Worm (Caenorhabditis elegans) whole organism, young adult: ENCODE measurements around the gene lron-1.

Experiments used
- B0035.1 ChIP-seq: sonication (generic microtip); optimal IDR thresholded peaks from 2 replicates; lab custom pipeline; 2016; ENCODE audit warnings: missing genetic modification characterization, mild to moderate bottlenecking, missing compliant biosample characterization, missing genotype, missing genetic modification reagents
- F49E8.2 ChIP-seq: sonication (generic microtip); optimal IDR thresholded peaks from 3 replicates; lab custom pipeline; 2017; ENCODE audit warnings: missing genetic modification characterization, mild to moderate bottlenecking, missing compliant biosample characterization, antibody characterized with exemption, moderate library complexity; ENCODE audit not compliant: insufficient read depth
- F55B11.4 ChIP-seq: sonication (generic microtip); optimal IDR thresholded peaks from 2 replicates; lab custom pipeline; 2016; ENCODE audit warnings: missing compliant biosample characterization, missing genetic modification characterization, borderline replicate concordance; ENCODE audit not compliant: insufficient read depth
- F57A8.1 ChIP-seq: fragments of 200-800 bp; sonication (Bioruptor generic); optimal IDR thresholded peaks from 2 replicates; lab custom pipeline; 2018; ENCODE audit warnings: mild to moderate bottlenecking, missing genetic modification characterization, moderate library complexity, missing compliant biosample characterization
- K12H6.12 ChIP-seq: fragments of 200-800 bp; sonication (Bioruptor generic); optimal IDR thresholded peaks from 2 replicates; lab custom pipeline; 2018; ENCODE audit warnings: mild to moderate bottlenecking, missing genetic modification characterization, missing compliant biosample characterization
- Y53F4B.3 ChIP-seq: fragments of 200-800 bp; sonication (Bioruptor generic); IDR thresholded peaks from 2 replicates; pipeline ENCODE4 v1.3.6; 2022; ENCODE audit warnings: missing genetic modification reagents, missing genetic modification characterization, missing compliant biosample characterization
- Y56A3A.18 ChIP-seq: fragments of 200-800 bp; sonication (Bioruptor generic); IDR thresholded peaks from 2 replicates; pipeline ENCODE4 v1.3.6; 2022; ENCODE audit warnings: missing genetic modification reagents, missing genetic modification characterization, missing compliant biosample characterization
- Y95B8A.8 ChIP-seq: fragments of 200-800 bp; sonication (Bioruptor generic); IDR thresholded peaks from 2 replicates; pipeline ENCODE4 v1.3.6; 2022; ENCODE audit warnings: missing genetic modification reagents, missing genetic modification characterization, missing compliant biosample characterization
- atf-7 ChIP-seq: sonication (generic microtip); optimal IDR thresholded peaks from 2 replicates; lab custom pipeline; 2017; ENCODE audit warnings: mild to moderate bottlenecking, missing genetic modification characterization, missing compliant biosample characterization
- attf-3 ChIP-seq: fragments of 200-800 bp; sonication (Bioruptor generic); conservative IDR thresholded peaks from 2 replicates; pipeline ENCODE4 v1.3.6; 2022; ENCODE audit warnings: missing genetic modification reagents, missing genetic modification characterization, missing compliant biosample characterization
- attf-5 ChIP-seq: fragments of 200-800 bp; sonication (Bioruptor generic); optimal IDR thresholded peaks from 2 replicates; lab custom pipeline; 2018; ENCODE audit warnings: mild to moderate bottlenecking, missing genetic modification characterization, missing compliant biosample characterization
- ccch-3 ChIP-seq: fragments of 200-800 bp; sonication (Bioruptor generic); optimal IDR thresholded peaks from 2 replicates; lab custom pipeline; 2018; ENCODE audit warnings: mild to moderate bottlenecking, missing genetic modification characterization, missing compliant biosample characterization
- cebp-1 ChIP-seq, 2 experiments: fragments of 200-800 bp in 1 of 2; sonication (Bioruptor generic) in 1 of 2; sonication (generic microtip) in 1 of 2; IDR thresholded peaks in 1 of 2; optimal IDR thresholded peaks in 1 of 2; 2 replicates each; pipeline versions ENCODE4 v1.3.6 to Lab custom; 2017 to 2022; ENCODE audit warnings: missing compliant biosample characterization in 2 of 2, missing genetic modification characterization in 2 of 2, mild to moderate bottlenecking in 1 of 2, missing genetic modification reagents in 1 of 2, moderate library complexity in 1 of 2
- ceh-27 ChIP-seq: fragments of 200-800 bp; sonication (Bioruptor generic); optimal IDR thresholded peaks from 2 replicates; lab custom pipeline; 2018; ENCODE audit warnings: mild to moderate bottlenecking, missing genetic modification characterization, moderate library complexity, missing compliant biosample characterization
- die-1 ChIP-seq: sonication (generic microtip); optimal IDR thresholded peaks from 2 replicates; lab custom pipeline; 2016; ENCODE audit warnings: missing genotype, mild to moderate bottlenecking, missing genetic modification characterization, missing compliant biosample characterization
- dox-1 ChIP-seq: fragments of 200-800 bp; sonication (Bioruptor generic); IDR thresholded peaks from 2 replicates; pipeline ENCODE4 v1.3.6; 2022; ENCODE audit warnings: missing genetic modification reagents, missing genetic modification characterization, missing compliant biosample characterization
- ekl-4 ChIP-seq: fragments of 200-800 bp; sonication (Bioruptor generic); IDR thresholded peaks from 2 replicates; pipeline ENCODE4 v1.3.6; 2022; ENCODE audit warnings: missing genetic modification reagents, missing genetic modification characterization, missing compliant biosample characterization
- gei-17 ChIP-seq: fragments of 200-800 bp; sonication (Bioruptor generic); optimal IDR thresholded peaks from 2 replicates; lab custom pipeline; 2018; ENCODE audit warnings: mild to moderate bottlenecking, missing genetic modification characterization, missing compliant biosample characterization
- hmg-1.2 ChIP-seq: fragments of 200-800 bp; sonication (Bioruptor generic); IDR thresholded peaks from 2 replicates; pipeline ENCODE4 v1.3.6; 2022; ENCODE audit warnings: missing genetic modification reagents, missing genetic modification characterization, missing compliant biosample characterization
- let-526 ChIP-seq: fragments of 200-800 bp; sonication (Bioruptor generic); IDR thresholded peaks from 2 replicates; pipeline ENCODE4 v1.3.6; 2022; ENCODE audit warnings: missing genetic modification reagents, missing genetic modification characterization, missing compliant biosample characterization
- lin-35 ChIP-seq, 3 experiments: fragments of 150-350 bp in 2 of 3; sonication (generic microtip) in 1 of 3; optimal IDR thresholded peaks; 2 replicates each; lab custom pipeline; 2014 to 2018; ENCODE audit warnings: missing biosample characterization in 3 of 3, missing genetic modification characterization in 3 of 3, missing genetic modification reagents in 3 of 3
- lin-40 ChIP-seq: sonication (generic microtip); optimal IDR thresholded peaks from 2 replicates; lab custom pipeline; 2016; ENCODE audit warnings: missing genetic modification characterization, mild to moderate bottlenecking, missing compliant biosample characterization, missing genotype, missing genetic modification reagents
- lir-1 ChIP-seq: fragments of 200-800 bp; sonication (Bioruptor generic); conservative IDR thresholded peaks from 2 replicates; pipeline ENCODE4 v1.3.6; 2022; ENCODE audit warnings: missing genetic modification reagents, missing genetic modification characterization, missing compliant biosample characterization
- lsl-1 ChIP-seq: fragments of 200-800 bp; sonication (Bioruptor generic); optimal IDR thresholded peaks from 2 replicates; lab custom pipeline; 2018; ENCODE audit warnings: mild to moderate bottlenecking, missing genetic modification characterization, moderate library complexity, missing compliant biosample characterization
- madf-6 ChIP-seq: fragments of 200-800 bp; sonication (Bioruptor generic); IDR thresholded peaks from 2 replicates; pipeline ENCODE4 v1.3.6; 2022; ENCODE audit warnings: missing genetic modification reagents, missing genetic modification characterization, missing compliant biosample characterization
- nfyb-1 ChIP-seq: fragments of 200-800 bp; sonication (Bioruptor generic); IDR thresholded peaks from 2 replicates; pipeline ENCODE4 v1.3.6; 2022; ENCODE audit warnings: missing genetic modification reagents, missing genetic modification characterization, missing compliant biosample characterization
- nhr-80 ChIP-seq: sonication (generic microtip); optimal IDR thresholded peaks from 2 replicates; lab custom pipeline; 2016; ENCODE audit warnings: missing genetic modification characterization, missing compliant biosample characterization
- rec-8 ChIP-seq, 2 experiments: sonication (generic microtip); optimal IDR thresholded peaks; 2 replicates each; lab custom pipeline; 2016; ENCODE audit warnings: mild to moderate bottlenecking in 2 of 2, missing genetic modification characterization in 2 of 2, missing genetic modification reagents in 2 of 2, missing genotype in 2 of 2, missing biosample characterization in 1 of 2, missing compliant biosample characterization in 1 of 2, moderate library complexity in 1 of 2
- xnd-1 ChIP-seq: sonication (generic microtip); optimal IDR thresholded peaks from 2 replicates; lab custom pipeline; 2016; ENCODE audit warnings: missing genotype, missing genetic modification reagents, missing genetic modification characterization, missing compliant biosample characterization
- zfh-2 ChIP-seq: fragments of 200-800 bp; sonication (Bioruptor generic); conservative IDR thresholded peaks from 2 replicates; pipeline ENCODE4 v1.3.6; 2022; ENCODE audit warnings: missing genetic modification reagents, missing genetic modification characterization, missing compliant biosample characterization
- ztf-18 ChIP-seq: sonication (generic microtip); optimal IDR thresholded peaks from 2 replicates; lab custom pipeline; 2016; ENCODE audit warnings: missing genotype, mild to moderate bottlenecking, missing genetic modification characterization, missing compliant biosample characterization
- ztf-22 ChIP-seq: fragments of 200-800 bp; sonication (Bioruptor generic); optimal IDR thresholded peaks from 2 replicates; lab custom pipeline; 2018; ENCODE audit warnings: mild to moderate bottlenecking, missing genetic modification characterization, moderate library complexity, missing compliant biosample characterization
- ztf-25 ChIP-seq: fragments of 200-800 bp; sonication (Bioruptor generic); IDR thresholded peaks from 2 replicates; pipeline ENCODE4 v1.3.6; 2022; ENCODE audit warnings: missing genetic modification reagents, missing genetic modification characterization, missing compliant biosample characterization
- ztf-26 ChIP-seq: sonication (generic microtip); optimal IDR thresholded peaks from 2 replicates; lab custom pipeline; 2017; ENCODE audit warnings: missing genetic modification characterization, missing compliant biosample characterization
- ztf-6 ChIP-seq: fragments of 200-800 bp; sonication (Bioruptor generic); IDR thresholded peaks from 2 replicates; pipeline ENCODE4 v1.3.6; 2022; ENCODE audit warnings: missing genetic modification reagents, missing genetic modification characterization, missing compliant biosample characterization

The lron-1 gene

ce11 chrX:14602676-14603075 is 30.2 kb downstream of the lron-1 start, which contains the start of gene eor-2 (continued):
- peak; percentile 92 for TF ChIP-seq nhr-80
- no peak for TF ChIP-seq Y53F4B.3 (GFP tag; lab: Robert Waterston, UW)
- TF ChIP-seq K12H6.12, result peak; percentile 30
- no peak for TF ChIP-seq ztf-18 (tag; lab: Kevin White, UChicago)
- TF ChIP-seq B0035.1, result no peak
- TF ChIP-seq ztf-22 (GFP tag; lab: Kevin White, UChicago), result no peak
- TF ChIP-seq die-1 (tag; lab: Kevin White, UChicago), result no peak
- TF ChIP-seq ccch-3 (GFP tag; lab: Kevin White, UChicago), result no peak
- TF ChIP-seq lir-1 (GFP tag; lab: Robert Waterston, UW), result peak; percentile 47
- no peak for TF ChIP-seq F49E8.2
- TF ChIP-seq Y95B8A.8 (GFP tag; lab: Robert Waterston, UW), result no peak
- no peak for TF ChIP-seq ztf-6 (GFP tag; lab: Robert Waterston, UW)
- TF ChIP-seq F55B11.4 (tag; lab: Kevin White, UChicago), result no peak
- no peak for TF ChIP-seq ztf-25 (GFP tag; lab: Robert Waterston, UW)

DNA sequence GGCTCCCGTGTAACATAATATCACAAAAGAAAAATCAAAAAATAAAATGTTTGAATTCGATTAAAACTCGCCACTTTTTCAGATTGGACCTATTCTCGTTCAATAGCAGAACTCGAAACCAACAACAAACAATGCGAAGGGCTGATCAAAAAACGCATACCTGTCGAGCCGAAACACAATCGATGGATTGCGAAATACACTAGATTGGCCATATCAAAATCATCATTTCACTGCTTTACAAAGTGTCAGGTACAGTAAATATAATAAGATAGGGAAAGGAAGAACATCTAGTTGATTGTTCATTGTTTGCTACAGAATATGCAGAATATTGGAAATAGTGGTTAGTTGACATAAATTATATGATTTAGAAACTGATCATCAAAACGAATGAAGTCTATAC is 35.3 kb downstream of the lron-1 start:
- TF ChIP-seq F57A8.1 (GFP tag; lab: Kevin White, UChicago) (no peak), cebp-1 (GFP tag; IDR thresholded peaks at IDR 0.05; lab: Robert Waterston, UW) (peak; percentile 59; the same call in 1 of the 2 replicates), cebp-1 (tag; optimal IDR thresholded peaks at IDR 0.05; lab: Kevin White, UChicago) (peak; percentile 91), die-1 (tag; lab: Kevin White, UChicago) (no peak)

DNA sequence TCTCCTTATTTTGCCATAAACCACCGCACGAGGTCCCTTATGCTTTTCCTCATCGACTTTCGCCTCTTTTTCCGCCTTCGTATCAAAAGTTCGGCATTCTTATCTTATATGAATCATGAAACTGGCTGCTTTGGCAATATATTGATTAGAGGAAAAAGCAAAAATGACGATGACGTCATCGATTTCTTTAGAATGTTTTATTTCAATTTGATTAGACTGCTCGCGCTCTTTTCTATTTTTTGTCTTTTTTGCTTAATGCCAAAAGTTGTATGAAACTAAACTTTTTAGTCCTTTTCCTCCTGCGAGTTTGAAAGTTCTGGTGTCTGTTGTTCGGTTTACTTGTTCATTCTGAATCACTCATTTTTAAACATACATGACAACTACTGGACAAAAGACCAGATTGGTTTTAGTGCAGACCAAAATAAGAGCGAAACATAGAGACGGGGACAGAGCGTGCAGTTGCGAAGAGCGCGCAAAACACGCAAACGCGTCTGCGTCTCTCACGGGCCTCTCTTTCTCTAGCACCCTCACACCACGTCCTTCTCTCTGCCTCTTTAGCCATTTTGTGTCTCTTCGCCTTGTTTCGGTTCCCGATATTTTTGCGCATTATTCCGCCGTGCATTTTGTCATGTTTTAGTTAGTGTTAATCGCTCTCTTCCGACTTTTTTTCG is 37.7 kb downstream of the lron-1 start:
- no peak for TF ChIP-seq cebp-1 (GFP tag; IDR thresholded peaks at IDR 0.05; lab: Robert Waterston, UW)
- TF ChIP-seq cebp-1 (tag; optimal IDR thresholded peaks at IDR 0.05; lab: Kevin White, UChicago), result peak; percentile 68
- no peak for TF ChIP-seq lsl-1
- 0 out of 2 replicates have a peak, but pooled peaks have one; percentile 18 for TF ChIP-seq madf-6 (GFP tag; lab: Robert Waterston, UW)
- no peak for TF ChIP-seq rec-8 (tag; optimal IDR thresholded peaks at IDR 0.05; lab: Kevin White, UChicago)
- TF ChIP-seq Y56A3A.18, result no peak
- no peak for TF ChIP-seq nfyb-1 (GFP tag; lab: Robert Waterston, UW)
- TF ChIP-seq ceh-27 (GFP tag; lab: Kevin White, UChicago), result peak; percentile 22
- TF ChIP-seq lin-40 (tag; lab: Kevin White, UChicago), result peak; percentile 7
- TF ChIP-seq nhr-80, result peak; percentile 18
- TF ChIP-seq attf-3 (GFP tag; lab: Robert Waterston, UW), result no peak
- TF ChIP-seq hmg-1.2, result peak; percentile 89; the same call in 1 of the 2 replicates
- TF ChIP-seq attf-5 (GFP tag; lab: Kevin White, UChicago), result peak; percentile 34
- TF ChIP-seq xnd-1 (tag; lab: Kevin White, UChicago), result no peak
- peak; percentile 62 for TF ChIP-seq zfh-2
- no peak for TF ChIP-seq ztf-26 (tag; lab: Kevin White, UChicago)
- TF ChIP-seq dox-1, result peak; percentile 29; the same call in 1 of the 2 replicates
- peak; percentile 33 for TF ChIP-seq gei-17 (GFP tag; lab: Kevin White, UChicago)
- TF ChIP-seq let-526 (GFP tag; lab: Robert Waterston, UW), result no peak
- peak; percentile 77 for TF ChIP-seq atf-7
- TF ChIP-seq lin-35 (GFP tag; optimal IDR thresholded peaks at IDR 0.05; lab: Kevin White, UChicago), result peak in 1 of 3 experiments; percentile 32
- 0 out of 2 replicates have a peak, but pooled peaks have one; percentile 30 for TF ChIP-seq ekl-4 (GFP tag; lab: Robert Waterston, UW)
